Fruit fly (Drosophila melanogaster): Measurements from ENCODE around the gene CG5167.

DNA sequence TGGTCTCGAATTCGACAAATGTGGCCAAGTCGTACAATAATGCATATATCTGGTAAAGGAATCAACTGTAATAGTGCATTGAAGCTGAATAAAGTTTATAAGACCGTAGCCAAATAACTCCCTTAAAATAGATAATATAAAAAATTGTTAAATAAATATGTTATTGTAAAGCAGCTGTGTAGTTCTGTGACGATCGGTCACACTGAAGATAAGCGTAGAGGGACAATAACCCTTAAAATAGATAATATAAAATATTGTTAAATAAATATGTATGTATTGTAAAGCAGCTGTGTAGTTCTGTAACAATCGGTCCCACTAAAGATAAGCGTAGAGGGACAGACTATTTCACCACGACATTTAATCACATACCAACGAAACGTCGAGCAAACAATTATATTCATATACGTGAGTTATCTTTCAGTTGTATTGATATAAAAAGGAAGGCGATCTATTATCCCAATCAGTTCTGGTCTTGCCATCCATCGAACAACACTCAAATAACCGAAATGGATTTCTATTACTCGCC is 31.0 kb upstream of the CG5167 start, which contains the start of gene GstD5:
- TF ChIP-seq Hr4 (GFP tag; optimal IDR thresholded peaks at IDR 0.05) (no peak), Gug (GFP tag; IDR thresholded peaks at IDR 0.05) (no peak), Eip75B (GFP tag; optimal IDR thresholded peaks at IDR 0.05) (no peak), CG32006 (GFP tag; optimal IDR thresholded peaks at IDR 0.05) (no peak), Sox14 (GFP tag; optimal IDR thresholded peaks at IDR 0.05) (no peak), spab (GFP tag; optimal IDR thresholded peaks at IDR 0.05) (no peak), Sox102F (GFP tag; optimal IDR thresholded peaks at IDR 0.05) (no peak), topi (GFP tag; optimal IDR thresholded peaks at IDR 0.05) (no peak), OdsH (GFP tag; optimal IDR thresholded peaks at IDR 0.05) (no peak), Smox (GFP tag; optimal IDR thresholded peaks at IDR 0.05) (no peak), CG11762 (GFP tag; optimal IDR thresholded peaks at IDR 0.05; ENCODE audit: insufficient read depth) (no peak), dac (GFP tag; optimal IDR thresholded peaks at IDR 0.05) (no peak)
